Fruit fly (Drosophila melanogaster): ENCODE measurements around the gene mub.

The mub gene

dm6 chr3L:21821780-21822179 lies 22.8 kb upstream of the mub start, which contains the start of gene CycH (continued):
- TF ChIP-seq MESR4 (GFP tag; optimal IDR thresholded peaks at IDR 0.05): peak; percentile 64
- no peak for TF ChIP-seq toy (GFP tag; IDR thresholded peaks at IDR 0.05)
- TF ChIP-seq CG3847 (GFP tag; IDR thresholded peaks at IDR 0.05): peak; percentile 18; the same call in 1 of the 2 replicates
- TF ChIP-seq grau (tag; optimal IDR thresholded peaks at IDR 0.05): no peak
- TF ChIP-seq Bteb2 (GFP tag; optimal IDR thresholded peaks at IDR 0.05): no peak
- TF ChIP-seq gcm (GFP tag; optimal IDR thresholded peaks at IDR 0.05): no peak
- no peak for TF ChIP-seq sima (GFP tag; optimal IDR thresholded peaks at IDR 0.05)
- 0 out of 2 replicates have a peak, but pooled peaks have one; percentile 20 for TF ChIP-seq CG10321 (GFP tag; IDR thresholded peaks at IDR 0.05)
- TF ChIP-seq CG8089 (GFP tag; optimal IDR thresholded peaks at IDR 0.05): no peak
- TF ChIP-seq CG4360 (GFP tag; IDR thresholded peaks at IDR 0.05): no peak
- peak in 1 of 2 experiments; percentile 11 for TF ChIP-seq Hr51 (GFP tag; optimal IDR thresholded peaks at IDR 0.05)
- TF ChIP-seq NC2α (GFP tag; optimal IDR thresholded peaks at IDR 0.05): no peak
- TF ChIP-seq caup (GFP tag; optimal IDR thresholded peaks at IDR 0.05; ENCODE audit: severe bottlenecking): no peak
- TF ChIP-seq wor (GFP tag; IDR thresholded peaks at IDR 0.05): no peak
- TF ChIP-seq Ravus (GFP tag; IDR thresholded peaks at IDR 0.05): no peak
- no peak for TF ChIP-seq CG15073 (GFP tag; optimal IDR thresholded peaks at IDR 0.05)
- TF ChIP-seq CG4707 (GFP tag; optimal IDR thresholded peaks at IDR 0.05): no peak
- TF ChIP-seq row (GFP tag; IDR thresholded peaks at IDR 0.05): peak; percentile 88
- TF ChIP-seq esg (GFP tag; conservative IDR thresholded peaks at IDR 0.05): no peak
- no peak for TF ChIP-seq E2f1 (GFP tag; IDR thresholded peaks at IDR 0.05)
- no peak for TF ChIP-seq Abd-B (GFP tag; optimal IDR thresholded peaks at IDR 0.05)
- peak; percentile 84 for TF ChIP-seq scrt (GFP tag; optimal IDR thresholded peaks at IDR 0.05)
- no peak for TF ChIP-seq Elba2 (GFP tag; optimal IDR thresholded peaks at IDR 0.05)
- no peak for TF ChIP-seq CG31365 (tag; optimal IDR thresholded peaks at IDR 0.05)
- TF ChIP-seq CG30020 (tag; optimal IDR thresholded peaks at IDR 0.05): peak; percentile 56
- TF ChIP-seq Blimp-1 (GFP tag; optimal IDR thresholded peaks at IDR 0.05): no peak
- TF ChIP-seq crp (GFP tag; optimal IDR thresholded peaks at IDR 0.05): peak in 1 of 2 experiments; percentile 17
- no peak for TF ChIP-seq Ada2b (GFP tag; IDR thresholded peaks at IDR 0.05)
- no peak for TF ChIP-seq CG7372 (GFP tag; IDR thresholded peaks at IDR 0.05)
- no peak for TF ChIP-seq Taf1 (GFP tag; IDR thresholded peaks at IDR 0.05)
- TF ChIP-seq CG15011 (GFP tag; optimal IDR thresholded peaks at IDR 0.05): no peak
- TF ChIP-seq schlank (tag; optimal IDR thresholded peaks at IDR 0.05): no peak
- TF ChIP-seq CG17568 (GFP tag; optimal IDR thresholded peaks at IDR 0.05): no peak
- TF ChIP-seq CG17186 (GFP tag; optimal IDR thresholded peaks at IDR 0.05): peak; percentile 8
- TF ChIP-seq CG1647 (GFP tag; optimal IDR thresholded peaks at IDR 0.05): peak; percentile 7
- TF ChIP-seq Rfx (GFP tag; IDR thresholded peaks at IDR 0.05): no peak; the same call in 1 of the 2 replicates
- no peak for TF ChIP-seq CG8765 (GFP tag; IDR thresholded peaks at IDR 0.05)
- no peak for TF ChIP-seq abd-A (tag; optimal IDR thresholded peaks at IDR 0.05)
- no peak for TF ChIP-seq CkIIα-i1 (GFP tag; IDR thresholded peaks at IDR 0.05)
- TF ChIP-seq CG5953 (GFP tag; IDR thresholded peaks at IDR 0.05): no peak
- TF ChIP-seq CG31441 (GFP tag; IDR thresholded peaks at IDR 0.05): peak; percentile 77
- TF ChIP-seq CG13775 (GFP tag; optimal IDR thresholded peaks at IDR 0.05): no peak
- TF ChIP-seq CG4328 (GFP tag; optimal IDR thresholded peaks at IDR 0.05): no peak
- no peak for TF ChIP-seq CG11723 (GFP tag; optimal IDR thresholded peaks at IDR 0.05)
- no peak for TF ChIP-seq prd (optimal IDR thresholded peaks at IDR 0.05)
- TF ChIP-seq prd (GFP tag; IDR thresholded peaks at IDR 0.05): no peak
- TF ChIP-seq Oaz (GFP tag; IDR thresholded peaks at IDR 0.05): no peak
- TF ChIP-seq Myb (GFP tag; optimal IDR thresholded peaks at IDR 0.05): peak; percentile 24
- TF ChIP-seq bigmax (GFP tag; optimal IDR thresholded peaks at IDR 0.05): no peak
- peak; percentile 42 for TF ChIP-seq Dp (GFP tag; optimal IDR thresholded peaks at IDR 0.05)
- TF ChIP-seq CG13894 (tag; optimal IDR thresholded peaks at IDR 0.05): no peak
- TF ChIP-seq crc (GFP tag; optimal IDR thresholded peaks at IDR 0.05): no peak

Measured in whole organism, embryonic.